Worm (Caenorhabditis elegans) whole organism, L1 larva: ENCODE data around the gene fkh-8.

Experiments
- C04F5.9 ChIP-seq: sonication (generic microtip); optimal IDR thresholded peaks from 2 replicates; lab custom pipeline; 2016; ENCODE audit warnings: missing genetic modification characterization, missing compliant biosample characterization
- C16A3.4 ChIP-seq: fragments of 150-350 bp; optimal IDR thresholded peaks from 2 replicates; lab custom pipeline; 2014; ENCODE audit warnings: missing biosample characterization, missing genetic modification characterization
- Y116A8C.19 ChIP-seq: sonication (generic microtip); optimal IDR thresholded peaks from 2 replicates; lab custom pipeline; 2016; ENCODE audit warnings: missing compliant biosample characterization, missing genetic modification characterization, borderline replicate concordance
- alr-1 ChIP-seq: fragments of 200-800 bp; sonication (Bioruptor generic); optimal IDR thresholded peaks from 2 replicates; lab custom pipeline; 2018; ENCODE audit warnings: borderline replicate concordance, mild to moderate bottlenecking, missing genetic modification characterization, missing compliant biosample characterization
- ama-1 ChIP-seq: fragments of 150-350 bp; optimal IDR thresholded peaks from 2 replicates; lab custom pipeline; 2014
- blmp-1 ChIP-seq: fragments of 150-350 bp; optimal IDR thresholded peaks from 2 replicates; lab custom pipeline; 2014; ENCODE audit warnings: missing biosample characterization, missing genetic modification characterization
- ceh-63 ChIP-seq: fragments of 200-800 bp; sonication (Bioruptor generic); optimal IDR thresholded peaks from 2 replicates; lab custom pipeline; 2018; ENCODE audit warnings: mild to moderate bottlenecking, missing genetic modification characterization, missing compliant biosample characterization
- ceh-8 ChIP-seq: fragments of 200-800 bp; sonication (Bioruptor generic); optimal IDR thresholded peaks from 2 replicates; lab custom pipeline; 2018; ENCODE audit warnings: mild to moderate bottlenecking, missing genetic modification characterization, moderate library complexity, missing compliant biosample characterization
- ceh-82 ChIP-seq, 3 experiments: fragments of 150-350 bp in 1 of 3; sonication (generic microtip) in 2 of 3; optimal IDR thresholded peaks; 2 replicates each; lab custom pipeline; 2014 to 2017; ENCODE audit warnings: missing biosample characterization in 3 of 3, missing genetic modification characterization in 3 of 3
- ceh-88 ChIP-seq: fragments of 200-800 bp; sonication (Bioruptor generic); IDR thresholded peaks from 2 replicates; pipeline ENCODE4 v1.3.6; 2022; ENCODE audit warnings: missing genetic modification characterization, missing compliant biosample characterization
- ces-1 ChIP-seq: fragments of 150-350 bp; optimal IDR thresholded peaks from 2 replicates; lab custom pipeline; 2014; ENCODE audit warnings: missing biosample characterization, missing genetic modification reagents, missing genetic modification characterization
- dsc-1 ChIP-seq: sonication (generic microtip); optimal IDR thresholded peaks from 2 replicates; lab custom pipeline; 2016; ENCODE audit warnings: mild to moderate bottlenecking, missing genetic modification characterization, missing compliant biosample characterization
- egl-27 ChIP-seq, 2 experiments: fragments of 150-350 bp in 1 of 2; sonication (generic microtip); optimal IDR thresholded peaks; 3 replicates each; lab custom pipeline; 2017 to 2018; ENCODE audit warnings: missing biosample characterization in 2 of 2, missing genetic modification characterization in 2 of 2, missing genetic modification reagents in 2 of 2
- elt-2 ChIP-seq: sonication (generic microtip); optimal IDR thresholded peaks from 2 replicates; lab custom pipeline; 2016; ENCODE audit warnings: missing genetic modification characterization, mild to moderate bottlenecking, inconsistent platforms, missing compliant biosample characterization, missing genetic modification reagents
- elt-3 ChIP-seq, 6 experiments: fragments of 150-350 bp in 1 of 6; sonication (generic microtip); optimal IDR thresholded peaks; 2 replicates each; lab custom pipeline; 2017 to 2018; ENCODE audit warnings: missing biosample characterization in 6 of 6, missing genetic modification characterization in 6 of 6, inconsistent platforms in 1 of 6
- ets-5 ChIP-seq: fragments of 200-800 bp; sonication (Bioruptor generic); IDR thresholded peaks from 2 replicates; pipeline ENCODE4 v1.3.6; 2022; ENCODE audit warnings: missing genetic modification characterization, missing compliant biosample characterization
- fkh-4 ChIP-seq: sonication (generic microtip); optimal IDR thresholded peaks from 2 replicates; lab custom pipeline; 2016; ENCODE audit warnings: missing compliant biosample characterization, missing genetic modification characterization, borderline replicate concordance
- fos-1 ChIP-seq: fragments of 150-350 bp; optimal IDR thresholded peaks from 2 replicates; lab custom pipeline; 2014; ENCODE audit warnings: missing biosample characterization, missing genetic modification characterization
- grh-1 ChIP-seq: fragments of 200-800 bp; sonication (Bioruptor generic); IDR thresholded peaks from 2 replicates; pipeline ENCODE4 v1.3.6; 2022; ENCODE audit warnings: missing genetic modification reagents, missing genetic modification characterization, missing compliant biosample characterization
- hlh-4 ChIP-seq: sonication (generic microtip); optimal IDR thresholded peaks from 2 replicates; lab custom pipeline; 2016; ENCODE audit warnings: mild to moderate bottlenecking, missing genetic modification characterization, missing compliant biosample characterization
- isw-1 ChIP-seq: fragments of 200-800 bp; sonication (Bioruptor generic); IDR thresholded peaks from 2 replicates; pipeline ENCODE4 v1.3.6; 2022; ENCODE audit warnings: missing genetic modification characterization, missing compliant biosample characterization
- lin-13 ChIP-seq: fragments of 150-350 bp; optimal IDR thresholded peaks from 2 replicates; lab custom pipeline; 2014; ENCODE audit warnings: missing biosample characterization, missing genetic modification reagents, missing genetic modification characterization
- lin-14 ChIP-seq: fragments of 200-800 bp; sonication (Bioruptor generic); optimal IDR thresholded peaks from 2 replicates; lab custom pipeline; 2018; ENCODE audit warnings: mild to moderate bottlenecking, missing genetic modification characterization, moderate library complexity, missing compliant biosample characterization
- lin-39 ChIP-seq: fragments of 150-350 bp; optimal IDR thresholded peaks from 2 replicates; lab custom pipeline; 2014; ENCODE audit warnings: missing biosample characterization, missing genetic modification reagents, missing genetic modification characterization
- mab-9 ChIP-seq: fragments of 200-800 bp; sonication (Bioruptor generic); IDR thresholded peaks from 2 replicates; pipeline ENCODE4 v1.3.6; 2022; ENCODE audit warnings: missing genetic modification reagents, missing genetic modification characterization, missing compliant biosample characterization
- mdl-1 ChIP-seq, 2 experiments: fragments of 150-350 bp; optimal IDR thresholded peaks; 2 replicates each; lab custom pipeline; 2014 to 2017; ENCODE audit warnings: missing biosample characterization in 2 of 2, missing genetic modification characterization in 2 of 2, inconsistent platforms in 1 of 2
- nhr-11 ChIP-seq: fragments of 150-350 bp; optimal IDR thresholded peaks from 2 replicates; lab custom pipeline; 2014; ENCODE audit warnings: missing biosample characterization, missing genetic modification characterization
- nhr-19 ChIP-seq: fragments of 200-800 bp; sonication (Bioruptor generic); conservative IDR thresholded peaks from 2 replicates; pipeline ENCODE4 v1.3.6; 2022; ENCODE audit warnings: missing genetic modification characterization, missing compliant biosample characterization
- nhr-28 ChIP-seq: fragments of 150-350 bp; optimal IDR thresholded peaks from 2 replicates; lab custom pipeline; 2014; ENCODE audit warnings: missing biosample characterization, missing genetic modification characterization
- nhr-76 ChIP-seq: sonication (generic microtip); optimal IDR thresholded peaks from 2 replicates; lab custom pipeline; 2017; ENCODE audit warnings: missing biosample characterization, missing genetic modification characterization
- nhr-77 ChIP-seq: fragments of 150-350 bp; optimal IDR thresholded peaks from 2 replicates; lab custom pipeline; 2014; ENCODE audit warnings: missing biosample characterization, missing genetic modification characterization
- nhr-85 ChIP-seq: sonication (generic microtip); peaks from one replicate; lab custom pipeline; 2016; ENCODE audit warnings: missing genetic modification characterization, inconsistent platforms, missing compliant biosample characterization
- pag-3 ChIP-seq: sonication (generic microtip); optimal IDR thresholded peaks from 2 replicates; lab custom pipeline; 2017; ENCODE audit warnings: missing genetic modification characterization, mild to moderate bottlenecking, missing compliant biosample characterization, antibody characterized with exemption, borderline replicate concordance; ENCODE audit not compliant: insufficient read depth
- pax-3 ChIP-seq: fragments of 200-800 bp; sonication (Bioruptor generic); optimal IDR thresholded peaks from 2 replicates; lab custom pipeline; 2018; ENCODE audit warnings: mild to moderate bottlenecking, missing genetic modification characterization, moderate library complexity, missing compliant biosample characterization
- pqm-1 ChIP-seq: sonication (generic microtip); optimal IDR thresholded peaks from 3 replicates; lab custom pipeline; 2017; ENCODE audit warnings: missing biosample characterization, missing genetic modification characterization
- snpc-4 ChIP-seq: fragments of 150-350 bp; optimal IDR thresholded peaks from 2 replicates; lab custom pipeline; 2014; ENCODE audit warnings: missing biosample characterization, missing genetic modification characterization
- sox-4 ChIP-seq: sonication (generic microtip); optimal IDR thresholded peaks from 2 replicates; lab custom pipeline; 2016; ENCODE audit warnings: missing genetic modification characterization, missing compliant biosample characterization
- sptf-1 ChIP-seq: fragments of 150-350 bp; optimal IDR thresholded peaks from 2 replicates; lab custom pipeline; 2014; ENCODE audit warnings: missing biosample characterization, missing genetic modification characterization
- sup-37 ChIP-seq: fragments of 200-800 bp; sonication (Bioruptor generic); optimal IDR thresholded peaks from 2 replicates; lab custom pipeline; 2018; ENCODE audit warnings: mild to moderate bottlenecking, missing genetic modification characterization, missing compliant biosample characterization
- swsn-7 ChIP-seq: sonication (generic microtip); optimal IDR thresholded peaks from 2 replicates; lab custom pipeline; 2016; ENCODE audit warnings: missing genetic modification characterization, missing compliant biosample characterization
- tbx-2 ChIP-seq: sonication (generic microtip); optimal IDR thresholded peaks from 2 replicates; lab custom pipeline; 2016; ENCODE audit warnings: missing genetic modification characterization, missing compliant biosample characterization
- tlp-1 ChIP-seq: fragments of 150-350 bp; optimal IDR thresholded peaks from 2 replicates; lab custom pipeline; 2014; ENCODE audit warnings: missing biosample characterization, missing genetic modification characterization
- unc-62 ChIP-seq: fragments of 150-350 bp; optimal IDR thresholded peaks from 2 replicates; lab custom pipeline; 2014; ENCODE audit warnings: missing biosample characterization, missing genetic modification reagents, missing genetic modification characterization
- unc-86 ChIP-seq: sonication (generic microtip); optimal IDR thresholded peaks from 2 replicates; lab custom pipeline; 2016; ENCODE audit warnings: missing genetic modification characterization, missing compliant biosample characterization
- unc-98 ChIP-seq: fragments of 200-800 bp; sonication (Bioruptor generic); IDR thresholded peaks from 2 replicates; pipeline ENCODE4 v1.3.6; 2022; ENCODE audit warnings: missing genetic modification characterization, missing compliant biosample characterization
- vab-15 ChIP-seq: sonication (generic microtip); optimal IDR thresholded peaks from 2 replicates; lab custom pipeline; 2017; ENCODE audit warnings: missing genotype, mild to moderate bottlenecking, missing genetic modification characterization, missing compliant biosample characterization
- xbp-1 ChIP-seq: sonication (generic microtip); optimal IDR thresholded peaks from 2 replicates; lab custom pipeline; 2016; ENCODE audit warnings: missing genetic modification characterization, missing compliant biosample characterization
- zag-1 ChIP-seq: fragments of 150-350 bp; optimal IDR thresholded peaks from 2 replicates; lab custom pipeline; 2014; ENCODE audit warnings: missing biosample characterization, missing genetic modification characterization
- ztf-4 ChIP-seq: fragments of 150-350 bp; optimal IDR thresholded peaks from 2 replicates; lab custom pipeline; 2014; ENCODE audit warnings: missing biosample characterization, missing genetic modification characterization

Gene fkh-8

DNA sequence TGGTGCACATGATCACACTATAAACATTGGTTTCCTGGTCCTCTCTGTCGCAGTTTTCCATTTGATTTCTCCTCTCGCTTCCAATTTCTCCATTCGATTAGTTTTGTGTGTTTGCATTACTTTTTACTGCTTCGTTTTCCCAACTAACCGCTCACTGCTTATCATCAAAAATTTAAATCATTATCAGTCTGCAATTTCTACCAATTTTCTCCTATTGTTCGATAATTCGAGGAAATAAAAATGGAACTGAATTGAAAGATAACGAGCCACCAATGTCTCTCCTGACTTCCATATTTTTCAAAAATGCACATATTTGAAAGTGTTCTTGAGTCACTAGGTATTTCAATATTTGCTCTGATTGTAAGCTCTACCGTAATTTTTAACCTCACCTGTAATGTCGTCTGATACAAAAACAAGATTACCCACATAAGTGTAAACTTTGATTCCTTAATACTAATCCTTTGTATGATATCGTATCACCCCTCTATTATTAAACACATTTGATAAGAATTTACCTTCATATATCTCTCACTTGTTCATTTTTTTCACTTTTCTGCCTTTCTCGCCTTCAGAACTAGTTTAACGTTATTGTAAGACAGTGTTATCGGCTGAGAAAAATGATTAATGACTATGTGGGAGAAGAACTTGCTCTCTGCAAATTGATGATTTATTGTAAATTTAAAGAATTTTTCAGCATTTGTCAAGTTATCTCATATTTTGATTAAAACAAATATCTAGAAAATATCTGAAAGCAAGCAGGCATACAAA is 13.0 kb downstream of the fkh-8 start:
- TF ChIP-seq elt-2 (tag; lab: Kevin White, UChicago) (peak; percentile 81), elt-3 (tag; optimal IDR thresholded peaks at IDR 0.05; lab: Kevin White, UChicago) (peak in 2 of 6 experiments; percentile 24 to 55), dsc-1 (no peak), grh-1 (GFP tag; lab: Robert Waterston, UW) (no peak), lin-14 (GFP tag; lab: Kevin White, UChicago) (peak; percentile 1), blmp-1 (tag; lab: Kevin White, UChicago) (peak; percentile 56), tlp-1 (tag; lab: Kevin White, UChicago) (peak; percentile 71)

DNA sequence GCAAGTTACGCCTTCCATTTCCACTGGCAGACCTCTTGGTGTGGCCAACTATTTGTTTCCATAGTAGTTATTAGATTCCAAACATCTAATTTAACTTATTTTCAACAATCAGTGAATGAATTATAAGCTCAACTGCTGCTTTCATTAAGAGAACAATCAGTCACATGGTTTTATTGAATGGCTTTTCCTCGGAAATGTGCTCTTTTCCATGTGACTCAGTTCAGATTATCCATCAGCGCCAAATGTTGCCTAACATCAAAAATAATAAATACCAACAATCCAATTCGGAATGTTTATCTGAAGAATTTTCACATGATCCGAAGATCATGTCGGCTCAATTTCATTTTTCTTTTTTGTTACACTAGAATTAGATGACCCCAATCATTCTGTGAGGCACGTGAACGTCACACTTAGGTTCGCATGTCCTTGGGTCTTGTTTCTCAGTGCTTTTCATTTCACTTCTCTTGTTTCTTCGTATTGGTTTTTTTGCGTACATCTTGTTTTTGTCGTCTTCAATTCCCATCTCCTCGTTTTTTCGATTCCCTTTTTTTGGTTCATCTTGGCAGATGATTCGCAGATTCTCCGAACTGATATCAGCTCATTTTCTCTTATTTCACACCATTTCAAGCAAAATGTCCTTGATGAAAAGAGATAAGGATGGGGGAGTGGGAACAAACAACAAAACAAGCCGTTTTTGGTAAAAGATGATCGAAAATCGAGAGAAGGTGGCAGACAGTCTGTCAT is 14.9 kb downstream of the fkh-8 start:
- TF ChIP-seq mdl-1 (tag; optimal IDR thresholded peaks at IDR 0.05; lab: Kevin White, UChicago): no peak
- TF ChIP-seq ceh-88: no peak
- no peak for TF ChIP-seq sptf-1
- TF ChIP-seq nhr-28 (tag; lab: Kevin White, UChicago): no peak
- TF ChIP-seq ets-5 (GFP tag; lab: Robert Waterston, UW): no peak
- TF ChIP-seq sup-37 (GFP tag; lab: Kevin White, UChicago): no peak
- no peak for TF ChIP-seq ceh-8 (GFP tag; lab: Kevin White, UChicago)
- no peak for TF ChIP-seq pag-3
- peak; percentile 42 for TF ChIP-seq lin-39 (tag; lab: Kevin White, UChicago)
- peak; percentile 39 for TF ChIP-seq dsc-1
- TF ChIP-seq ama-1: no peak
- no peak for TF ChIP-seq C04F5.9
- no peak for TF ChIP-seq mab-9
- TF ChIP-seq nhr-85 (tag; lab: Kevin White, UChicago): peak; percentile 91
- no peak for TF ChIP-seq unc-62 (GFP tag; lab: Kevin White, UChicago)
- TF ChIP-seq pax-3 (tag; lab: Kevin White, UChicago): no peak
- TF ChIP-seq sox-4 (tag; lab: Kevin White, UChicago): no peak
- no peak for TF ChIP-seq elt-2 (tag; lab: Kevin White, UChicago)
- no peak for TF ChIP-seq vab-15
- TF ChIP-seq ces-1 (GFP tag; lab: Kevin White, UChicago): no peak
- TF ChIP-seq unc-98: no peak
- TF ChIP-seq xbp-1 (tag; lab: Kevin White, UChicago): no peak
- no peak for TF ChIP-seq unc-86
- TF ChIP-seq zag-1 (tag; lab: Kevin White, UChicago): no peak
- no peak for TF ChIP-seq hlh-4 (tag; lab: Kevin White, UChicago)
- no peak for TF ChIP-seq alr-1
- no peak for TF ChIP-seq nhr-77 (tag; lab: Kevin White, UChicago)
- no peak for TF ChIP-seq fos-1 (tag; lab: Kevin White, UChicago)
- peak; percentile 56 for TF ChIP-seq nhr-19 (GFP tag; lab: Robert Waterston, UW)
- TF ChIP-seq egl-27 (tag; optimal IDR thresholded peaks at IDR 0.05; lab: Kevin White, UChicago): no peak
- TF ChIP-seq fkh-4 (tag; lab: Kevin White, UChicago): no peak
- TF ChIP-seq ztf-4 (tag; lab: Kevin White, UChicago): no peak
- TF ChIP-seq swsn-7 (tag; lab: Kevin White, UChicago): no peak
- TF ChIP-seq tlp-1 (tag; lab: Kevin White, UChicago): no peak
- no peak for TF ChIP-seq ceh-82 (tag; optimal IDR thresholded peaks at IDR 0.05; lab: Kevin White, UChicago)
- TF ChIP-seq tbx-2 (tag; lab: Kevin White, UChicago): no peak
- no peak for TF ChIP-seq Y116A8C.19
- TF ChIP-seq ceh-63 (GFP tag; lab: Kevin White, UChicago): no peak
- TF ChIP-seq isw-1 (GFP tag; lab: Robert Waterston, UW): no peak
- no peak for TF ChIP-seq nhr-76 (tag; lab: Kevin White, UChicago)
- no peak for TF ChIP-seq pqm-1
- TF ChIP-seq snpc-4 (tag; lab: Kevin White, UChicago): no peak
- TF ChIP-seq C16A3.4 (tag; lab: Kevin White, UChicago): no peak
- no peak for TF ChIP-seq lin-13 (GFP tag; lab: Kevin White, UChicago)
- no peak for TF ChIP-seq nhr-11
